Fruit fly (Drosophila melanogaster) whole organism, embryonic: ENCODE measurements around the gene Fbxl7.

Experiments used
- BEAF-32 ChIP-seq: fragments of 200-800 bp; sonication (Bioruptor generic); optimal IDR thresholded peaks from 3 replicates; lab custom pipeline; 2017; ENCODE audit warnings: missing biosample characterization, missing genetic modification characterization, mild to moderate bottlenecking, moderate library complexity, missing genetic modification reagents
- CG10147 ChIP-seq: fragments of 200-800 bp; sonication (Bioruptor generic); optimal IDR thresholded peaks from 2 replicates; lab custom pipeline; 2019; ENCODE audit warnings: missing biosample characterization, mild to moderate bottlenecking, missing genetic modification characterization, moderate library complexity
- CG11093 ChIP-seq: fragments of 200-800 bp; sonication (Bioruptor generic); IDR thresholded peaks from 3 replicates; pipeline ENCODE4 v1.3.6; 2022; ENCODE audit warnings: missing biosample characterization, missing genetic modification characterization
- CG12299 ChIP-seq: fragments of 200-800 bp; sonication (Bioruptor generic); optimal IDR thresholded peaks from 2 replicates; lab custom pipeline; 2018; ENCODE audit warnings: missing biosample characterization, mild to moderate bottlenecking, missing genetic modification characterization
- CG14441 ChIP-seq: fragments of 200-800 bp; sonication (Bioruptor generic); IDR thresholded peaks from 2 replicates; pipeline ENCODE4 v1.3.6; 2022; ENCODE audit warnings: missing biosample characterization, missing genetic modification characterization
- CG14965 ChIP-seq: fragments of 200-800 bp; sonication (Bioruptor generic); optimal IDR thresholded peaks from 2 replicates; lab custom pipeline; 2016; ENCODE audit warnings: missing biosample characterization, missing genetic modification characterization, borderline replicate concordance
- CG17186 ChIP-seq: fragments of 200-800 bp; sonication (Bioruptor generic); optimal IDR thresholded peaks from 3 replicates; lab custom pipeline; 2017; ENCODE audit warnings: missing biosample characterization, missing genetic modification reagents, missing genetic modification characterization
- CG18599 ChIP-seq: fragments of 200-800 bp; sonication (Bioruptor generic); optimal IDR thresholded peaks from 3 replicates; lab custom pipeline; 2017; ENCODE audit warnings: missing biosample characterization, missing genetic modification characterization, mild to moderate bottlenecking, moderate library complexity, missing genetic modification reagents
- CG2120 ChIP-seq: fragments of 200-800 bp; sonication (Bioruptor generic); optimal IDR thresholded peaks from 3 replicates; lab custom pipeline; 2016; ENCODE audit warnings: missing biosample characterization, missing genetic modification characterization
- CG2199 ChIP-seq: fragments of 200-800 bp; sonication (Bioruptor generic); IDR thresholded peaks from 3 replicates; pipeline ENCODE4 v1.3.6; 2022; ENCODE audit warnings: missing biosample characterization, missing genetic modification characterization
- CG2875 ChIP-seq: fragments of 200-800 bp; sonication (Bioruptor generic); optimal IDR thresholded peaks from 2 replicates; lab custom pipeline; 2017; ENCODE audit warnings: missing biosample characterization, mild to moderate bottlenecking, missing genetic modification characterization, missing genetic modification reagents
- CG3281 ChIP-seq: fragments of 200-800 bp; sonication (Bioruptor generic); optimal IDR thresholded peaks from 3 replicates; lab custom pipeline; 2017; ENCODE audit warnings: missing biosample characterization, mild to moderate bottlenecking, missing genetic modification characterization
- CG33213 ChIP-seq: fragments of 200-800 bp; sonication (Bioruptor generic); optimal IDR thresholded peaks from 3 replicates; lab custom pipeline; 2016; ENCODE audit warnings: missing biosample characterization, missing genetic modification characterization
- CG33557 ChIP-seq: fragments of 200-800 bp; sonication (Bioruptor generic); optimal IDR thresholded peaks from 2 replicates; lab custom pipeline; 2019; ENCODE audit warnings: missing biosample characterization, mild to moderate bottlenecking, missing genetic modification characterization, moderate library complexity
- CG5180 ChIP-seq: fragments of 200-800 bp; sonication (Bioruptor generic); optimal IDR thresholded peaks from 3 replicates; lab custom pipeline; 2017; ENCODE audit warnings: missing biosample characterization, missing genetic modification characterization, mild to moderate bottlenecking, moderate library complexity, missing genetic modification reagents
- CG6175 ChIP-seq: fragments of 200-800 bp; sonication (Bioruptor generic); IDR thresholded peaks from 3 replicates; pipeline ENCODE4 v1.3.6; 2022; ENCODE audit warnings: missing biosample characterization, missing genetic modification characterization
- CG6791 ChIP-seq: fragments of 200-800 bp; sonication (Bioruptor generic); IDR thresholded peaks from 3 replicates; pipeline ENCODE4 v1.3.6; 2022; ENCODE audit warnings: missing biosample characterization, missing genetic modification characterization; ENCODE audit not compliant: partially characterized antibody
- CG7271 ChIP-seq: fragments of 200-800 bp; sonication (Bioruptor generic); optimal IDR thresholded peaks from 2 replicates; lab custom pipeline; 2018; ENCODE audit warnings: missing biosample characterization, mild to moderate bottlenecking, missing genetic modification characterization, moderate library complexity
- Camta ChIP-seq: fragments of 200-800 bp; sonication (Bioruptor generic); optimal IDR thresholded peaks from 2 replicates; lab custom pipeline; 2016; ENCODE audit warnings: missing biosample characterization, missing genetic modification characterization
- D19B ChIP-seq: fragments of 200-800 bp; sonication (Bioruptor generic); optimal IDR thresholded peaks from 2 replicates; lab custom pipeline; 2017; ENCODE audit warnings: missing biosample characterization, mild to moderate bottlenecking, missing genetic modification characterization
- Drgx ChIP-seq: fragments of 200-800 bp; sonication (Bioruptor generic); IDR thresholded peaks from 2 replicates; pipeline ENCODE4 v1.3.6; 2022; ENCODE audit warnings: missing biosample characterization, missing genetic modification characterization
- GATAe ChIP-seq: fragments of 200-800 bp; sonication (Bioruptor generic); conservative IDR thresholded peaks from 2 replicates; pipeline ENCODE4 v1.3.6; 2022; ENCODE audit warnings: missing biosample characterization, missing genetic modification characterization
- HLH54F ChIP-seq: fragments of 200-800 bp; sonication (Bioruptor generic); optimal IDR thresholded peaks from 3 replicates; lab custom pipeline; 2016; ENCODE audit warnings: missing biosample characterization, missing genetic modification characterization
- Hmr ChIP-seq: fragments of 200-800 bp; sonication (Bioruptor generic); optimal IDR thresholded peaks from 3 replicates; lab custom pipeline; 2017; ENCODE audit warnings: mild to moderate bottlenecking, missing biosample characterization, missing genetic modification reagents, missing genetic modification characterization
- Vsx1 ChIP-seq: fragments of 200-800 bp; sonication (Bioruptor generic); optimal IDR thresholded peaks from 2 replicates; lab custom pipeline; 2017; ENCODE audit warnings: missing biosample characterization, mild to moderate bottlenecking, missing genetic modification characterization, missing genetic modification reagents
- Xrp1 ChIP-seq: fragments of 200-800 bp; sonication (Bioruptor generic); IDR thresholded peaks from 2 replicates; pipeline ENCODE4 v1.3.6; 2022; ENCODE audit warnings: missing biosample characterization, missing genetic modification characterization
- ato ChIP-seq: fragments of 200-800 bp; sonication (Bioruptor generic); IDR thresholded peaks from 2 replicates; pipeline ENCODE4 v1.3.6; 2022; ENCODE audit warnings: missing biosample characterization, missing genetic modification characterization; ENCODE audit not compliant: partially characterized antibody
- crc ChIP-seq: fragments of 200-800 bp; sonication (Bioruptor generic); optimal IDR thresholded peaks from 2 replicates; lab custom pipeline; 2016; ENCODE audit warnings: missing biosample characterization, missing genetic modification characterization
- cwo ChIP-seq: fragments of 200-800 bp; sonication (Bioruptor generic); optimal IDR thresholded peaks from 3 replicates; lab custom pipeline; 2017; ENCODE audit warnings: missing biosample characterization, missing genetic modification characterization, mild to moderate bottlenecking, moderate library complexity, missing genetic modification reagents
- exex ChIP-seq: fragments of 200-800 bp; sonication (Bioruptor generic); optimal IDR thresholded peaks from 4 replicates; lab custom pipeline; 2018; ENCODE audit warnings: missing biosample characterization, mild to moderate bottlenecking, missing genetic modification characterization, moderate library complexity
- fd3F ChIP-seq: fragments of 200-800 bp; sonication (Bioruptor generic); optimal IDR thresholded peaks from 2 replicates; lab custom pipeline; 2018; ENCODE audit warnings: missing biosample characterization, mild to moderate bottlenecking, missing genetic modification characterization, moderate library complexity
- gem ChIP-seq: fragments of 200-800 bp; sonication (Bioruptor generic); optimal IDR thresholded peaks from 2 replicates; lab custom pipeline; 2019; ENCODE audit warnings: missing biosample characterization, mild to moderate bottlenecking, missing genetic modification characterization, moderate library complexity
- ken ChIP-seq: fragments of 200-800 bp; sonication (Bioruptor generic); IDR thresholded peaks from 3 replicates; pipeline ENCODE4 v1.3.6; 2022; ENCODE audit warnings: missing biosample characterization, missing genetic modification characterization
- lab ChIP-seq: fragments of 200-800 bp; sonication (Bioruptor generic); optimal IDR thresholded peaks from 3 replicates; lab custom pipeline; 2017; ENCODE audit warnings: missing biosample characterization, missing genetic modification characterization, mild to moderate bottlenecking, moderate library complexity, missing genetic modification reagents
- mirr ChIP-seq: fragments of 200-800 bp; sonication (Bioruptor generic); optimal IDR thresholded peaks from 3 replicates; lab custom pipeline; 2018; ENCODE audit warnings: missing biosample characterization, mild to moderate bottlenecking, missing genetic modification characterization
- pzg ChIP-seq: fragments of 200-800 bp; sonication (Bioruptor generic); optimal IDR thresholded peaks from 3 replicates; lab custom pipeline; 2018; ENCODE audit warnings: missing biosample characterization, mild to moderate bottlenecking, missing genetic modification characterization, moderate library complexity
- ranshi ChIP-seq: fragments of 200-800 bp; sonication (Bioruptor generic); IDR thresholded peaks from 2 replicates; pipeline ENCODE4 v1.3.6; 2022; ENCODE audit warnings: missing biosample characterization, missing genetic modification characterization
- row ChIP-seq: fragments of 200-800 bp; sonication (Bioruptor generic); IDR thresholded peaks from 3 replicates; pipeline ENCODE4 v1.3.6; 2022; ENCODE audit warnings: missing biosample characterization, missing genetic modification characterization
- sens ChIP-seq: fragments of 200-800 bp; sonication (Bioruptor generic); peaks from one replicate; lab custom pipeline; 2016; ENCODE audit warnings: missing biosample characterization, missing genetic modification characterization
- sob ChIP-seq: fragments of 200-800 bp; sonication (Bioruptor generic); IDR thresholded peaks from 2 replicates; pipeline ENCODE4 v1.3.6; 2022; ENCODE audit warnings: missing biosample characterization, missing genetic modification characterization
- sr ChIP-seq: fragments of 200-800 bp; sonication (Bioruptor generic); IDR thresholded peaks from 3 replicates; pipeline ENCODE4 v1.3.6; 2022; ENCODE audit warnings: missing biosample characterization, missing genetic modification characterization
- sug ChIP-seq: fragments of 200-800 bp; optimal IDR thresholded peaks from 2 replicates; lab custom pipeline; 2019; ENCODE audit warnings: missing biosample characterization, mild to moderate bottlenecking, missing genetic modification characterization, moderate library complexity
- tup ChIP-seq: fragments of 200-800 bp; sonication (Bioruptor generic); optimal IDR thresholded peaks from 2 replicates; lab custom pipeline; 2016; ENCODE audit warnings: missing biosample characterization, mild to moderate bottlenecking, missing genetic modification characterization, moderate library complexity
- zfh1 ChIP-seq: fragments of 200-800 bp; sonication (Bioruptor generic); IDR thresholded peaks from 3 replicates; pipeline ENCODE4 v1.3.6; 2022; ENCODE audit warnings: missing biosample characterization, missing genetic modification characterization

The Fbxl7 gene

DNA sequence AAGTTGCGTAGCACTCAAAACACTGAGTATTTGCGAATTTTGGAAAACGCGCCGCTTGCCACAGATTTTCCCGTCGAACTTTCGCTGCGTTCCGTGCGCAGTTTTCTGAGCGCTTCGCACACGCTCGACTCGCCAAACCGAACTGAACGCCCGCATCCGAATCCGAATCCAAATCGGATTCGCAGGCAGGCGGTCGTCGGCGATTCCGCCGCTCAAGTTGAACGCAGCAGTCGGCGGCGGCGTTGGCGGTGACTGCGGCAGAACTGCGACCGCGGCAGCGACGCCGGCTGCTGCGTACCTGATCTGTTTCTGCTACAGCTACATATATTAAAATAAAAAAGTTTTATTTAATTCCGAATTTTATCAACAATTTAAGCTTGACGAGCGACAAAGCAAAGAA lies 45.1 kb upstream of the Fbxl7 start, which contains the start of gene CG31183 (continued):
- TF ChIP-seq CG5180 (GFP tag; lab: Kevin White, UChicago), result peak; percentile 22
- no peak for TF ChIP-seq fd3F (GFP tag; lab: Kevin White, UChicago)
- TF ChIP-seq sob, result 0 out of 2 replicates have a peak, but pooled peaks have one; percentile 30
- TF ChIP-seq CG6175 (GFP tag; lab: Robert Waterston, UW), result 0 out of 3 replicates have a peak, but pooled peaks have one; percentile 43
- TF ChIP-seq Camta (GFP tag; lab: Kevin White, UChicago), result no peak

DNA sequence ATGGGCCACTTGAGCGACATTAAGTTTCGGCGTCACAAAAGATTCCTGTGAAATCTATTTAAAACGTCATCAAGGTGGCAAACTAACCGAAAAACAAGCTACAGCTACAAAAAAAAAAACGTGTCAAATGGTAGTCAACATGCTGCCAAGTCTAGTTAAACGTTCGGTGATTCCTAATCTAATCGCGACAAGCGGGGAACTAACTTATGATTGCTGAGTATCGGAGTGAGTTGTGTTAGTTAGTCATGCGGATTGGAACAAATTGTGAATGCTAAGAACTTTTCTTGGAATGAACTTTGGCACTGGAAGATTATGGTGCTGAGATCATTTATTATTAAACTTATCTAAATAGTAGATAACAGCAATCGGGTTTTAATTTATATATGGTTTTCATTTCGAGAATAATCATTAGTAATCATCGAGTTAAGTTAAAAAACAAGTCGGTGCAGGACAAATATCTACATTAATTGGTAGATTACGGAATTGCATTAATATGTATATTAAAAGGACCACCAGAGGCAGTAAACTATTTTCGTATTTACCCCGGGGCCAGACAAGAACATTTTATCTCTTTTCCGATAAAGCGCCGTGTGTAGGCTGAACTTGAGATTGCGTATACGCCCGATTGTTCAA lies 29.4 kb upstream of the Fbxl7 start:
- TF ChIP-seq cwo, result peak; percentile 38
- no peak for TF ChIP-seq ato (GFP tag; lab: Robert Waterston, UW)
- no peak for TF ChIP-seq CG12299
- TF ChIP-seq sug (tag; lab: Kevin White, UChicago), result peak; percentile 54
- no peak for TF ChIP-seq CG33213 (GFP tag; lab: Kevin White, UChicago)
- TF ChIP-seq HLH54F (GFP tag; lab: Kevin White, UChicago), result no peak
- TF ChIP-seq CG6791, result no peak
- TF ChIP-seq CG14441 (GFP tag; lab: Robert Waterston, UW), result no peak
- TF ChIP-seq zfh1 (GFP tag; lab: Robert Waterston, UW), result no peak
- no peak for TF ChIP-seq pzg
- peak; percentile 52 for TF ChIP-seq mirr (GFP tag; lab: Kevin White, UChicago)
- no peak for TF ChIP-seq GATAe (GFP tag; lab: Robert Waterston, UW)
- no peak for TF ChIP-seq ranshi (GFP tag; lab: Robert Waterston, UW)
- TF ChIP-seq exex (tag; lab: Kevin White, UChicago), result peak; percentile 71

DNA sequence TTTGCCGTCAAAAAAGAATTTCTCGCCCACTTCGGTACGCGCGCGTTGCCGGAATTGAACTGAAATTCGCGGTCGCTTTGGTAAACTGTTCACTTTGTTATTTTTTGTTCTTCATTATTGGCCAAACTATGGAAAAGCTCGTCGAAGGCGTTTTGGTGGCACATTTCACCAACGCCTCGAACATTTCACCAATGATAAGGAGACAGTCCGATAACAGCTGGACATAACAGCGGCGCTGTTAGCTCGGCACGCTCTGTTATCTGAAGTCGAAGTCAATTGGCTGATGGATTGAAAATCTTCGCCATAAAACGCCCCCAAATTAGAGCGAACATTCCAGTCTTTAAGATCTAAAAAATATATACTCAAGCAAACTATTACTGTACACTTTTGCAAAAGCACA lies 24.7 kb upstream of the Fbxl7 start, which contains the start of gene CG14877:
Gene CG14877, minus strand, starts transcription at position 101 of the 400 bp plus-strand sequence.
- TF ChIP-seq tup (GFP tag; lab: Kevin White, UChicago) (no peak), CG7271 (tag; lab: Kevin White, UChicago) (no peak), D19B (GFP tag; lab: Kevin White, UChicago) (no peak)

DNA sequence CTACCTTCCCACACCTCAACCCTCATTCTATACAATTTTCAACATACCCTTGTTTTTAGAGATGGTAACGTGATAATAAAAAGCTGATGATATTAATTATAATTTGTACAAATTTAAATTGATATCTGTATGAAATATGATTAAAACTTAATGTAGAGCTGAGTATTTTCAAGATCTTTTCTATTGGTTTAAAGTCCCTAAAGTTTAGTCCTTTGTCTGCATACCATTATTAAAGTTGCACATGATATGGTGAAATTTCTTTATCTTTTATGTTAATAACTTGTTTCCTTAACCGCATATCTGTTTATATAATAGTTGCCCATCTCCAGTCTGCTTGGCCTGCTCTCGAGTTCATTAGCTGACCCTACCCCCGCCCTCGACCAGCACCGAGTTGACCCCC lies 22.4 kb upstream of the Fbxl7 start:
- TF ChIP-seq CG14965 (GFP tag; lab: Kevin White, UChicago) (no peak), CG33557 (GFP tag; lab: Kevin White, UChicago) (no peak), Vsx1 (GFP tag; lab: Kevin White, UChicago) (no peak), BEAF-32 (GFP tag; lab: Kevin White, UChicago) (peak; percentile 13), Xrp1 (no peak), sr (GFP tag; lab: Robert Waterston, UW) (no peak), CG2199 (GFP tag; lab: Robert Waterston, UW) (no peak), CG3281 (GFP tag; lab: Kevin White, UChicago) (peak; percentile 28), Drgx (no peak), CG17186 (no peak), CG2875 (GFP tag; lab: Kevin White, UChicago) (no peak), CG11093 (GFP tag; lab: Robert Waterston, UW) (no peak), sens (peak; percentile 44), cwo (peak; percentile 37), ken (GFP tag; lab: Robert Waterston, UW) (no peak), gem (tag; lab: Kevin White, UChicago) (peak; percentile 21), crc (GFP tag; lab: Kevin White, UChicago) (no peak), Hmr (GFP tag; lab: Kevin White, UChicago) (peak; percentile 39), CG10147 (GFP tag; lab: Kevin White, UChicago) (peak; percentile 34), D19B (GFP tag; lab: Kevin White, UChicago) (peak; percentile 16), lab (GFP tag; lab: Kevin White, UChicago) (peak; percentile 19), CG18599 (peak; percentile 74), row (GFP tag; lab: Robert Waterston, UW) (0 out of 3 replicates have a peak, but pooled peaks have one; percentile 33), CG2120 (GFP tag; lab: Kevin White, UChicago) (peak; percentile 57)
